Worm (Caenorhabditis elegans): ENCODE results near the gene Y77E11A.7.

DNA sequence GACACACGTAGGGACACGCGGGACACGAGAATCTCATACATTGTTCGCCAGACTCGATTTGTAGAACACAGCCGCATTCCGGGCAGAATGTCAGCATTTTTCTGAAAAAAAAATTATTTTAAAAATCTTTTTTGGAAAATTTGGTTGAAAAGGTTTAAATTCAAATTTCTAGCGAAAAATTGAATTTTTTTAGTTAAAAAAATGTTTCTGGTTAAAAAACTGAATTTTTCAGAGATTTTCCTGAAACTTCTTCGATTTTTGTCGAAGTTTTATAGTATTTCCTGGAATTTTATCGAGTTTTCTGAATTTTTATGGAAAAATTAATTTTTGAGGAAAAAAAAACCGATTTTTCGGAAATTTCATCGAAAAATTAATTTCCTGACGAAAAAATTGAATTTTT, 9.7 kb downstream of the Y77E11A.7 start, which contains the start of gene rpc-11:
- TF ChIP-seq T22C8.4 (GFP tag; IDR thresholded peaks at IDR 0.05) (no peak), ztf-23 (GFP tag; IDR thresholded peaks at IDR 0.05) (no peak), flt-1 (GFP tag; IDR thresholded peaks at IDR 0.05) (no peak), med-1 (GFP tag; optimal IDR thresholded peaks at IDR 0.05; ENCODE audit: insufficient read depth) (no peak), ztf-29 (GFP tag; IDR thresholded peaks at IDR 0.05) (no peak), ref-1 (GFP tag; conservative IDR thresholded peaks at IDR 0.05) (no peak), klf-2 (GFP tag; conservative IDR thresholded peaks at IDR 0.05) (no peak)
